Worm (Caenorhabditis elegans) whole organism, L2 larva: ENCODE data around the gene srx-58.

Source experiments
- C34F6.9 ChIP-seq: fragments of 150-350 bp; optimal IDR thresholded peaks from 2 replicates; lab custom pipeline; 2014; ENCODE audit warnings: missing biosample characterization, missing genetic modification characterization
- F13H6.1 ChIP-seq: sonication (generic microtip); optimal IDR thresholded peaks from 2 replicates; lab custom pipeline; 2016; ENCODE audit warnings: missing genetic modification characterization, missing compliant biosample characterization
- Y55F3AM.14 ChIP-seq: fragments of 200-800 bp; sonication (Bioruptor generic); optimal IDR thresholded peaks from 2 replicates; lab custom pipeline; 2018; ENCODE audit warnings: mild to moderate bottlenecking, missing genetic modification characterization, missing compliant biosample characterization
- ZK546.5 ChIP-seq: sonication (generic microtip); optimal IDR thresholded peaks from 2 replicates; lab custom pipeline; 2017; ENCODE audit warnings: missing biosample characterization, missing genetic modification characterization
- alr-1 ChIP-seq: fragments of 150-350 bp; optimal IDR thresholded peaks from 2 replicates; lab custom pipeline; 2014; ENCODE audit warnings: missing biosample characterization, missing genetic modification characterization
- aly-2 ChIP-seq: fragments of 150-350 bp; optimal IDR thresholded peaks from 2 replicates; lab custom pipeline; 2014; ENCODE audit warnings: missing biosample characterization, missing genetic modification characterization
- ama-1 ChIP-seq: fragments of 150-350 bp; optimal IDR thresholded peaks from 2 replicates; lab custom pipeline; 2018; ENCODE audit warnings: inconsistent platforms
- blmp-1 ChIP-seq: sonication (generic microtip); optimal IDR thresholded peaks from 2 replicates; lab custom pipeline; 2017; ENCODE audit warnings: missing genetic modification characterization, mild to moderate bottlenecking, missing compliant biosample characterization, antibody characterized with exemption, moderate library complexity; ENCODE audit not compliant: insufficient read depth
- ceh-82 ChIP-seq: fragments of 150-350 bp; optimal IDR thresholded peaks from 2 replicates; lab custom pipeline; 2014; ENCODE audit warnings: missing biosample characterization, missing genetic modification characterization
- crh-2 ChIP-seq: sonication (generic microtip); optimal IDR thresholded peaks from 2 replicates; lab custom pipeline; 2017; ENCODE audit warnings: missing biosample characterization, missing genetic modification characterization
- dmd-4 ChIP-seq: sonication (generic microtip); optimal IDR thresholded peaks from 2 replicates; lab custom pipeline; 2017; ENCODE audit warnings: missing biosample characterization, missing genetic modification characterization
- egl-27 ChIP-seq: sonication (generic microtip); optimal IDR thresholded peaks from 3 replicates; lab custom pipeline; 2017; ENCODE audit warnings: missing biosample characterization, missing genetic modification reagents, missing genetic modification characterization
- elt-1 ChIP-seq: fragments of 150-350 bp; optimal IDR thresholded peaks from 2 replicates; lab custom pipeline; 2014; ENCODE audit warnings: missing biosample characterization, missing genetic modification characterization
- elt-3 ChIP-seq: sonication (generic microtip); optimal IDR thresholded peaks from 2 replicates; lab custom pipeline; 2017; ENCODE audit warnings: missing biosample characterization, missing genetic modification characterization
- gmeb-1 ChIP-seq: fragments of 150-350 bp; optimal IDR thresholded peaks from 2 replicates; lab custom pipeline; 2014; ENCODE audit warnings: missing biosample characterization, missing genetic modification characterization
- lin-13 ChIP-seq: fragments of 150-350 bp; optimal IDR thresholded peaks from 2 replicates; lab custom pipeline; 2014; ENCODE audit warnings: missing biosample characterization, missing genetic modification reagents, missing genetic modification characterization
- lin-39 ChIP-seq: fragments of 150-350 bp; optimal IDR thresholded peaks from 2 replicates; lab custom pipeline; 2014; ENCODE audit warnings: missing biosample characterization, missing genetic modification reagents, missing genetic modification characterization
- lsy-2 ChIP-seq, 2 experiments: fragments of 150-350 bp in 1 of 2; sonication (generic microtip) in 1 of 2; optimal IDR thresholded peaks; 2 replicates each; lab custom pipeline; 2014 to 2017; ENCODE audit warnings: missing biosample characterization in 2 of 2, missing genetic modification characterization in 2 of 2
- mab-5 ChIP-seq: fragments of 150-350 bp; optimal IDR thresholded peaks from 2 replicates; lab custom pipeline; 2014; ENCODE audit warnings: missing biosample characterization, missing genetic modification characterization
- mdl-1 ChIP-seq, 2 experiments: fragments of 150-350 bp in 1 of 2; sonication (generic microtip) in 1 of 2; optimal IDR thresholded peaks; 2 replicates each; lab custom pipeline; 2017; ENCODE audit warnings: missing biosample characterization in 2 of 2, missing genetic modification characterization in 2 of 2
- nhr-11 ChIP-seq: fragments of 150-350 bp; optimal IDR thresholded peaks from 2 replicates; lab custom pipeline; 2014; ENCODE audit warnings: missing biosample characterization, missing genetic modification characterization
- nhr-12 ChIP-seq: fragments of 150-350 bp; optimal IDR thresholded peaks from 2 replicates; lab custom pipeline; 2014; ENCODE audit warnings: missing biosample characterization, missing genetic modification characterization
- nhr-129 ChIP-seq: fragments of 150-350 bp; optimal IDR thresholded peaks from 2 replicates; lab custom pipeline; 2014; ENCODE audit warnings: missing biosample characterization, missing genetic modification characterization
- nhr-21 ChIP-seq: fragments of 150-350 bp; optimal IDR thresholded peaks from 2 replicates; lab custom pipeline; 2014; ENCODE audit warnings: missing biosample characterization, missing genetic modification characterization
- nhr-25 ChIP-seq: fragments of 150-350 bp; sonication (generic microtip); optimal IDR thresholded peaks from 3 replicates; lab custom pipeline; 2014; ENCODE audit warnings: missing biosample characterization, missing genetic modification characterization
- nhr-6 ChIP-seq: fragments of 150-350 bp; optimal IDR thresholded peaks from 2 replicates; lab custom pipeline; 2014; ENCODE audit warnings: missing biosample characterization, missing genetic modification characterization
- peb-1 ChIP-seq: fragments of 150-350 bp; optimal IDR thresholded peaks from 2 replicates; lab custom pipeline; 2014; ENCODE audit warnings: missing biosample characterization, missing genetic modification characterization
- sem-4 ChIP-seq: fragments of 150-350 bp; optimal IDR thresholded peaks from 2 replicates; lab custom pipeline; 2014; ENCODE audit warnings: missing biosample characterization, missing genetic modification reagents, missing genetic modification characterization
- skn-1 ChIP-seq: sonication (generic microtip); optimal IDR thresholded peaks from 2 replicates; lab custom pipeline; 2017; ENCODE audit warnings: missing biosample characterization, missing genetic modification characterization
- sma-3 ChIP-seq: sonication (generic microtip); optimal IDR thresholded peaks from 2 replicates; lab custom pipeline; 2016; ENCODE audit warnings: missing genetic modification reagents, missing genetic modification characterization, missing compliant biosample characterization
- sma-9 ChIP-seq, 2 experiments: fragments of 150-350 bp in 1 of 2; sonication (generic microtip) in 1 of 2; optimal IDR thresholded peaks; 2 replicates each; lab custom pipeline; 2014 to 2016; ENCODE audit warnings: missing genetic modification characterization in 2 of 2, mild to moderate bottlenecking in 1 of 2, missing biosample characterization in 1 of 2, missing compliant biosample characterization in 1 of 2, missing genetic modification reagents in 1 of 2, moderate library complexity in 1 of 2
- unc-55 ChIP-seq: fragments of 150-350 bp; sonication (generic microtip); optimal IDR thresholded peaks from 3 replicates; lab custom pipeline; 2014; ENCODE audit warnings: missing biosample characterization, missing genetic modification reagents, missing genetic modification characterization
- zag-1 ChIP-seq: fragments of 150-350 bp; optimal IDR thresholded peaks from 2 replicates; lab custom pipeline; 2014; ENCODE audit warnings: missing biosample characterization, missing genetic modification characterization
- ztf-4 ChIP-seq: fragments of 150-350 bp; optimal IDR thresholded peaks from 2 replicates; lab custom pipeline; 2014; ENCODE audit warnings: missing biosample characterization, missing genetic modification characterization

The srx-58 gene

DNA sequence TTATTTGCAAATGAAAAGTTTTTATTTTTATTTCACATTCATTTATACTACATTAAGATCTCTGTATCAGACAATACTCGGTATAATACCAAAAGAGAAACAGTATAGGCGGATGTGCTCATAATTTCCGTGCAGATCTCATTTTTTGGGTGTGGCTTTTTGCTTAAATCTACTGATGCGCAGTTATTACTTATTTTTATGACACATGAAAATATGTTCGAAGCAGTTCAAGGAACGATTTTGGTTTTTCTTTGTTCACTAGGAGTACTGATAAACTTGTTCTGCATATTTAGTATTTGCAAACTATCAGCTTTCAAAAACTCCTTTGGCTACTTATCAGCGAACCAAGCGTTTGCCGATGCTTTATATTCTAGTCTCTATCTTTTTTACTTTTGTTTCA, at the start of gene srx-58:
srx-58 (plus strand) TSS at position 301 of the 400 bp plus-strand sequence.
- no peak for TF ChIP-seq nhr-11 (tag; lab: Kevin White, UChicago)
- TF ChIP-seq alr-1 (tag; lab: Kevin White, UChicago), result no peak
- no peak for TF ChIP-seq gmeb-1
- TF ChIP-seq sma-3, result no peak
- no peak for TF ChIP-seq unc-55 (GFP tag; lab: Kevin White, UChicago)
- TF ChIP-seq nhr-25 (tag; lab: Kevin White, UChicago), result no peak
- no peak for TF ChIP-seq peb-1 (tag; lab: Kevin White, UChicago)
- no peak for TF ChIP-seq crh-2 (tag; lab: Kevin White, UChicago)
- no peak for TF ChIP-seq nhr-6 (tag; lab: Kevin White, UChicago)
- TF ChIP-seq lsy-2 (tag; optimal IDR thresholded peaks at IDR 0.05; lab: Kevin White, UChicago), result no peak
- no peak for TF ChIP-seq Y55F3AM.14 (GFP tag; lab: Kevin White, UChicago)
- TF ChIP-seq sma-9 (GFP tag; optimal IDR thresholded peaks at IDR 0.05; lab: Kevin White, UChicago), result no peak
- no peak for TF ChIP-seq sma-9 (tag; optimal IDR thresholded peaks at IDR 0.05; lab: Kevin White, UChicago)
- no peak for TF ChIP-seq lin-39
- TF ChIP-seq aly-2, result no peak
- no peak for TF ChIP-seq ama-1

DNA sequence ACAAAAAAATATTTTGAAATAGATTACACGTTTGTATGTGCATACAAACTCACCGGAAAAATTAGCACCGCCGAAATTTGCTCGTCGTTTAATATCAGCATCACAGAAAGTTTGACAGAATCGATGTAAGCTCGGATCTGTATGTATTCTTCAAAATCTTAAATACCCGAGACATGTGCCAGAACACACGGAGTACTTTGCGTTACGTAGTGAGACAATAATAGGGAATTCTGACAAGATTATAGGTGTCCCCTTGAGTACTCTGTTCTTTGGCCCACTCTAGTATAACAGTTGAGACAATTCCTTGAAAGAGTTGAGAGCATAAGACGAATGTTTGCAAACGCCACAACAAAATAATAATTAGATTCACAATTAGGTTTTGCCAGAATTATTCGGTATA, 48.9 kb upstream of the srx-58 start, which contains the start of gene srx-48:
srx-48 (minus strand) TSS at position 101 of the 400 bp plus-strand sequence.
- no peak for TF ChIP-seq lin-13 (GFP tag; lab: Kevin White, UChicago)
- no peak for TF ChIP-seq sma-3
- no peak for TF ChIP-seq elt-3 (tag; lab: Kevin White, UChicago)
- no peak for TF ChIP-seq sem-4 (tag; lab: Kevin White, UChicago)
- TF ChIP-seq aly-2, result no peak
- no peak for TF ChIP-seq nhr-129
- no peak for TF ChIP-seq dmd-4 (tag; lab: Kevin White, UChicago)

DNA sequence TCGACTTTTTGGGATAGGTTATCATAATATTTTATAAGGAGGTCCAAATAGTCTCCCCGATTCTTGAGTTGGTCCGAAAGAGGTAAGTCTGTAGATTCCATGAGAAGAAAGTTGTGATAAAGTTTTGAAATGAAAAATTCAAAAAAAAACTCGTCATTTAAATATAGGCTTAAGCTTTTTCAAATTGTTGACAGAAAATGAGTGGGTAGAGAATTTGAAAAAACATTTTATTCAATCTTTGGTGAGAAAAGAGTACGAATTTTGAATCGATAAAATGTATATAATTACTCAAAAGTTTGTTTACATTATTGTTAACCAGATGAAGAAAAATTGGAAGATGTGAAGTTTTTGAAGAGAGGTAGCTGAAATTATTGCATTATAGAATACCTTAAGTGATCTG, 47.0 kb upstream of the srx-58 start, which contains the start of gene T26H8.5:
T26H8.5 (minus strand) TSS at position 101 of the 400 bp plus-strand sequence.
- TF ChIP-seq Y55F3AM.14 (GFP tag; lab: Kevin White, UChicago) (no peak), ama-1 (no peak), zag-1 (tag; lab: Kevin White, UChicago) (no peak), C34F6.9 (no peak)

DNA sequence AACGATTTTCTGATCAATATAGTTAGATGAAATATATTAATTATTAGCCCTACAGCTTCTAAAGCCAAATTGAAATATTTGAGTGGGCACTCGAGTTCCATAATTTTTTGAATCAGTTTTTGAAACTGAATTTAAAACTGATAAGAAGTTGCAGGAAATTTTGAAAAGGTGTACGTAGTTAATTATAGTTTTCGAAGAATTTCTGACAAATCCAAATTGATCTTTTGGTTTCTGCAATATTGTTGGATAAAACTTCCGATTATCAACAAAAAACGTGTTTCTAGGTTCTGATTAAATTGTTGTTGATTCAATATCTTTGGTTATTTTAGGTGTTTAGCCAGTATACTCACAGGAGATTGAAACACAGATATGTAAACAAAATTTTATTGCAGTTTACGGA, 45.7 kb upstream of the srx-58 start, which contains the start of gene T26H8.4:
T26H8.4 (minus strand) TSS at position 101 of the 400 bp plus-strand sequence.
- TF ChIP-seq nhr-21 (no peak), gmeb-1 (no peak), elt-1 (no peak), sma-9 (GFP tag; optimal IDR thresholded peaks at IDR 0.05; lab: Kevin White, UChicago) (no peak), sma-9 (tag; optimal IDR thresholded peaks at IDR 0.05; lab: Kevin White, UChicago) (no peak), mdl-1 (tag; optimal IDR thresholded peaks at IDR 0.05; lab: Kevin White, UChicago) (no peak), ama-1 (no peak), egl-27 (no peak), Y55F3AM.14 (GFP tag; lab: Kevin White, UChicago) (no peak), lin-39 (no peak), ztf-4 (tag; lab: Kevin White, UChicago) (no peak)

DNA sequence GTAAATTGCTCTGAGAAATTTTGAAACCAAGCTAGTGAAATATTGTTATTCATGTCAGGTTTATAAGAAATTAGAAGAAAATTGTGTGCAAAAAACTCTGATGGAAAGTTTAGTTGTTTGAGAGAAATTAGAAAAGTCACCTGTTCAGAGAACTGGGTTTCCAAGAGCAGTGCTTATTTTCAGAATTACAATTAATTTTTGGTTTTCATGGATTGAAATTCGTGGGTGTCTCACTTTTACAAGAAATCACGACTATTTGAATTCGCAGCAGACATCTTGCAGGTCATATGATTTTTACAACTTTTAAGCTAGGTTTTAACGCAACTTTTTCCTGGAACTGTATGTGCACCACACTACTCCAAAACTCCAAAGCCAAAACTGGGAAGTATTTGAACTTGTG, 43.5 kb upstream of the srx-58 start, which contains the start of gene srz-10:
srz-10 (minus strand) TSS at position 88 of the 400 bp plus-strand sequence.
- TF ChIP-seq zag-1 (tag; lab: Kevin White, UChicago) (no peak), ZK546.5 (tag; lab: Kevin White, UChicago) (no peak), egl-27 (no peak), sem-4 (tag; lab: Kevin White, UChicago) (no peak), F13H6.1 (tag; lab: Kevin White, UChicago) (no peak), sma-9 (GFP tag; optimal IDR thresholded peaks at IDR 0.05; lab: Kevin White, UChicago) (no peak), sma-9 (tag; optimal IDR thresholded peaks at IDR 0.05; lab: Kevin White, UChicago) (no peak), aly-2 (no peak), ceh-82 (tag; lab: Kevin White, UChicago) (no peak), alr-1 (tag; lab: Kevin White, UChicago) (no peak), crh-2 (tag; lab: Kevin White, UChicago) (no peak), mdl-1 (tag; optimal IDR thresholded peaks at IDR 0.05; lab: Kevin White, UChicago) (no peak), nhr-21 (no peak), ztf-4 (tag; lab: Kevin White, UChicago) (no peak), nhr-12 (no peak), nhr-6 (tag; lab: Kevin White, UChicago) (no peak), blmp-1 (no peak), skn-1 (no peak), mab-5 (tag; lab: Kevin White, UChicago) (no peak), lsy-2 (tag; optimal IDR thresholded peaks at IDR 0.05; lab: Kevin White, UChicago) (no peak)
